Fruit fly (Drosophila melanogaster): ENCODE data around the gene CG3706.

CG3706 gene

dm6 chrX:946162-946561 lies 13.9 kb upstream of the CG3706 start (continued):
- TF ChIP-seq tio (GFP tag; optimal IDR thresholded peaks at IDR 0.05) (no peak), wdn (GFP tag; IDR thresholded peaks at IDR 0.05) (no peak), Mad (GFP tag; optimal IDR thresholded peaks at IDR 0.05) (no peak), dpn (GFP tag; optimal IDR thresholded peaks at IDR 0.05) (no peak), mirr (GFP tag; optimal IDR thresholded peaks at IDR 0.05) (peak; percentile 64), sqz (GFP tag; optimal IDR thresholded peaks at IDR 0.05) (no peak), sisA (GFP tag; IDR thresholded peaks at IDR 0.05) (no peak), Awh (GFP tag; IDR thresholded peaks at IDR 0.05) (no peak), HLH4C (GFP tag; IDR thresholded peaks at IDR 0.05; ENCODE audit: partially characterized antibody) (no peak), CG18476 (GFP tag; optimal IDR thresholded peaks at IDR 0.05) (no peak), CG3995 (GFP tag; optimal IDR thresholded peaks at IDR 0.05) (no peak), Side (GFP tag; optimal IDR thresholded peaks at IDR 0.05) (no peak), chinmo (GFP tag; IDR thresholded peaks at IDR 0.05; ENCODE audit: partially characterized antibody) (0 out of 4 replicates have a peak, but pooled peaks have one; percentile 45), CG2199 (GFP tag; IDR thresholded peaks at IDR 0.05) (no peak), run (tag; optimal IDR thresholded peaks at IDR 0.05) (peak; percentile 12), CG12299 (tag; optimal IDR thresholded peaks at IDR 0.05) (no peak), zen (tag; optimal IDR thresholded peaks at IDR 0.05) (no peak), Hr78 (GFP tag; optimal IDR thresholded peaks at IDR 0.05) (peak in 1 of 2 experiments; percentile 57), CG30403 (GFP tag; optimal IDR thresholded peaks at IDR 0.05) (no peak), hbn (GFP tag; IDR thresholded peaks at IDR 0.05; ENCODE audit: partially characterized antibody) (no peak), oc (tag; optimal IDR thresholded peaks at IDR 0.05) (no peak), ERR (GFP tag; optimal IDR thresholded peaks at IDR 0.05) (peak; percentile 68)

DNA sequence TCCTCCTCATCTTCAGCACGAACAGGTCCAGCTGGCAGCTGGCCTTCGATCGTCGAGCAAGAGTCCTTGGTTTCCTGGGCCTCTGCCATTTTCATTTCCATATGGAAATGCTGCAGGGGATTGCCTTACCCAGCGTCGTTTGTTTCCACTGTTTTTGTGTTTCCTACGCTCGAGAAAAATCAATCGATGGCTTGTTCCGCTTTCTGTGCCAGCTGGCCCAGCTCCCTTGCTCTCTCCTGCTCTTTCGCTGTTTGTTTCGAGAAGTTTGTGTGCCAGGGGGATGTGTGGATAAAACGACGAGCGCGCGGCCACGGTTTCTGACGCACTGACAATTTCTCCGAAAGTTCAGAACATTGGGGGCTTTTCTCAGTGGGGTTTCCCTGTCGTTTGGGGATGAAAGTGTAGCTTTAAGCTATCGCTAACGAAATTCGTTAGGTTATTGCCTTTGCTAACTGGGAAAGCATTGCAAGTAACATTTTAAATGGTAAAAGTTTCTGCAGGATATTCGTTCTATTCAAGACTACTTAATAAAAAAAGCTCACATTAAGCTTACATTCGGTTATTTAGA lies 13.3 kb upstream of the CG3706 start, which contains the start of gene CG3703:
Gene CG3703, minus strand, starts transcription at position 328 of the 568 bp plus-strand sequence.
- TF ChIP-seq onecut (GFP tag; IDR thresholded peaks at IDR 0.05) (peak; percentile 90), CG16779 (GFP tag; IDR thresholded peaks at IDR 0.05) (no peak), dm (GFP tag; optimal IDR thresholded peaks at IDR 0.05) (no peak), lmd (GFP tag; IDR thresholded peaks at IDR 0.05) (no peak), CG6175 (GFP tag; IDR thresholded peaks at IDR 0.05) (no peak), CG18262 (tag; optimal IDR thresholded peaks at IDR 0.05) (no peak), seq (GFP tag; IDR thresholded peaks at IDR 0.05) (no peak), Nf-YA (GFP tag; IDR thresholded peaks at IDR 0.05) (no peak), CG14965 (GFP tag; optimal IDR thresholded peaks at IDR 0.05; ENCODE audit: borderline replicate concordance) (no peak), CG13287 (GFP tag; IDR thresholded peaks at IDR 0.05; ENCODE audit: partially characterized antibody) (no peak), Ets65A (GFP tag) (peak; percentile 15), CG11398 (GFP tag; optimal IDR thresholded peaks at IDR 0.05) (no peak), ind (GFP tag; optimal IDR thresholded peaks at IDR 0.05) (no peak), CG8944 (GFP tag; optimal IDR thresholded peaks at IDR 0.05) (no peak), pita (GFP tag; optimal IDR thresholded peaks at IDR 0.05) (peak; percentile 29), CG4328 (GFP tag; optimal IDR thresholded peaks at IDR 0.05) (no peak), CG17359 (tag; optimal IDR thresholded peaks at IDR 0.05) (no peak), Hr78 (GFP tag; optimal IDR thresholded peaks at IDR 0.05) (no peak), CG1529 (GFP tag; optimal IDR thresholded peaks at IDR 0.05) (no peak), CG34376 (GFP tag; optimal IDR thresholded peaks at IDR 0.05) (no peak), CG3726 (GFP tag; IDR thresholded peaks at IDR 0.05) (no peak), bigmax (GFP tag; optimal IDR thresholded peaks at IDR 0.05) (no peak), CG6654 (GFP tag; optimal IDR thresholded peaks at IDR 0.05) (peak; percentile 57), CG7839 (tag; optimal IDR thresholded peaks at IDR 0.05) (no peak), bbx (GFP tag; IDR thresholded peaks at IDR 0.05; ENCODE audit: partially characterized antibody) (no peak), CG11093 (GFP tag; IDR thresholded peaks at IDR 0.05) (no peak), crol (GFP tag; IDR thresholded peaks at IDR 0.05) (no peak), CG10959 (GFP tag; IDR thresholded peaks at IDR 0.05) (no peak), Vsx1 (GFP tag; optimal IDR thresholded peaks at IDR 0.05) (no peak), CG12659 (GFP tag; optimal IDR thresholded peaks at IDR 0.05) (no peak)

All from whole organism, embryonic.